Fruit fly (Drosophila melanogaster): ENCODE results near the gene ND-ACP.

ND-ACP gene

DNA sequence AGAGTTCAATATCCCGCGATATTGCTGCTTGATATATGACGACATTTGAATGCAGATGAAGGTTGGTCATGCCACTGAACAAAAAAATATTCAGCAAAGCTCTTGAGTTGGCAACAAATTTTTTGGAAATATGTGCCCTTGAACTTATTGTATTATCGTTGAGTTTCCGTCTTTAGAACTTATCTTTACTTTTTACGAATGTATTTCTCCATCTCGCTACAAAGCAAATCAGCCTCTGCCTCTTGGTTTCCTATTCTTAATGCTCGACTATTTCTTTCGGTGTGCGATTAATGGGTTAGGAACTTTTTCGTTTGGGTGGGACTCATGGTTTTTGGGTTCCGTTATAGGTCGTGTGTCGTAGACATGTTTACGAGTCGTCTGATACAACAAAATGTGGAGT lies 6.6 kb upstream of the ND-ACP start (continued):
- TF ChIP-seq CG7963 (GFP tag; IDR thresholded peaks at IDR 0.05; ENCODE audit: partially characterized antibody) = no peak
- TF ChIP-seq CG7839 (tag; optimal IDR thresholded peaks at IDR 0.05) = peak; percentile 77
- TF ChIP-seq CG12155 (GFP tag; optimal IDR thresholded peaks at IDR 0.05) = peak; percentile 50
- peak; percentile 69 for TF ChIP-seq Six4 (GFP tag; optimal IDR thresholded peaks at IDR 0.05)
- TF ChIP-seq CG11696 (GFP tag; IDR thresholded peaks at IDR 0.05) = peak; percentile 54; the same call in 1 of the 2 replicates
- peak; percentile 68 for TF ChIP-seq NfI (GFP tag; optimal IDR thresholded peaks at IDR 0.05)
- TF ChIP-seq CG31441 (GFP tag; IDR thresholded peaks at IDR 0.05) = peak; percentile 71
- TF ChIP-seq CG18764 (GFP tag; optimal IDR thresholded peaks at IDR 0.05) = peak; percentile 50
- TF ChIP-seq stc (GFP tag; IDR thresholded peaks at IDR 0.05) = peak; percentile 51; the same call in 1 of the 2 replicates
- peak; percentile 60 for TF ChIP-seq HLH3B (GFP tag; IDR thresholded peaks at IDR 0.05)
- TF ChIP-seq lmd (GFP tag; IDR thresholded peaks at IDR 0.05) = peak; percentile 55
- TF ChIP-seq Awh (GFP tag; IDR thresholded peaks at IDR 0.05) = no peak
- TF ChIP-seq CG2889 (GFP tag; IDR thresholded peaks at IDR 0.05) = no peak
- 0 out of 2 replicates have a peak, but pooled peaks have one; percentile 12 for TF ChIP-seq CG1024 (GFP tag; IDR thresholded peaks at IDR 0.05)
- TF ChIP-seq bcd (GFP tag; optimal IDR thresholded peaks at IDR 0.05) = peak; percentile 56
- TF ChIP-seq Dek (tag; optimal IDR thresholded peaks at IDR 0.05) = no peak
- TF ChIP-seq CG1233 (GFP tag; optimal IDR thresholded peaks at IDR 0.05) = peak; percentile 13
- peak; percentile 44 for TF ChIP-seq Deaf1 (tag; optimal IDR thresholded peaks at IDR 0.05)
- no peak for TF ChIP-seq CTCF (GFP tag; optimal IDR thresholded peaks at IDR 0.05)
- peak; percentile 57 for TF ChIP-seq CG4707 (GFP tag; optimal IDR thresholded peaks at IDR 0.05)
- TF ChIP-seq Atf3 (GFP tag; optimal IDR thresholded peaks at IDR 0.05) = peak; percentile 77
- TF ChIP-seq ro (GFP tag; IDR thresholded peaks at IDR 0.05) = no peak
- peak; percentile 61 for TF ChIP-seq Sox100B (GFP tag; optimal IDR thresholded peaks at IDR 0.05)
- peak; percentile 40 for TF ChIP-seq Mad (GFP tag; optimal IDR thresholded peaks at IDR 0.05)
- TF ChIP-seq ac (GFP tag; optimal IDR thresholded peaks at IDR 0.05) = no peak
- TF ChIP-seq CG5180 (GFP tag; optimal IDR thresholded peaks at IDR 0.05) = no peak
- TF ChIP-seq CG17385 (GFP tag; optimal IDR thresholded peaks at IDR 0.05) = peak; percentile 73
- TF ChIP-seq CG10654 (GFP tag; optimal IDR thresholded peaks at IDR 0.05) = peak; percentile 49
- TF ChIP-seq gcm (GFP tag; optimal IDR thresholded peaks at IDR 0.05) = peak; percentile 65
- TF ChIP-seq CG12071 (GFP tag; optimal IDR thresholded peaks at IDR 0.05) = peak; percentile 13
- TF ChIP-seq ttk (GFP tag; IDR thresholded peaks at IDR 0.05) = peak; percentile 32; the same call in 1 of the 2 replicates
- TF ChIP-seq CG7372 (GFP tag; IDR thresholded peaks at IDR 0.05) = peak; percentile 46; the same call in 1 of the 2 replicates
- TF ChIP-seq CG11560 (tag; IDR thresholded peaks at IDR 0.05) = no peak
- TF ChIP-seq Abd-B (GFP tag; optimal IDR thresholded peaks at IDR 0.05) = peak; percentile 76
- TF ChIP-seq CG6689 (GFP tag; IDR thresholded peaks at IDR 0.05) = peak; percentile 72
- no peak for TF ChIP-seq nom (GFP tag; optimal IDR thresholded peaks at IDR 0.05)
- peak; percentile 35 for TF ChIP-seq MTF-1 (GFP tag; optimal IDR thresholded peaks at IDR 0.05; ENCODE audit: borderline replicate concordance)
- no peak for TF ChIP-seq gfzf (GFP tag; optimal IDR thresholded peaks at IDR 0.05)
- TF ChIP-seq org-1 (GFP tag; optimal IDR thresholded peaks at IDR 0.05) = peak; percentile 37
- TF ChIP-seq CG15514 (GFP tag; optimal IDR thresholded peaks at IDR 0.05) = no peak
- TF ChIP-seq Dfd (GFP tag; optimal IDR thresholded peaks at IDR 0.05) = no peak
- peak; percentile 59; the same call in 1 of the 2 replicates for TF ChIP-seq ranshi (GFP tag; IDR thresholded peaks at IDR 0.05)
- peak; percentile 2 for TF ChIP-seq Max (GFP tag; optimal IDR thresholded peaks at IDR 0.05)
- no peak for TF ChIP-seq Oaz (GFP tag; IDR thresholded peaks at IDR 0.05)
- TF ChIP-seq CG14050 (GFP tag; IDR thresholded peaks at IDR 0.05) = peak; percentile 48; the same call in 1 of the 3 replicates
- TF ChIP-seq CG8765 (GFP tag; IDR thresholded peaks at IDR 0.05) = no peak
- peak; percentile 62 for TF ChIP-seq onecut (GFP tag; IDR thresholded peaks at IDR 0.05)
- TF ChIP-seq Blimp-1 (GFP tag; optimal IDR thresholded peaks at IDR 0.05) = peak; percentile 88
- no peak for TF ChIP-seq Nf-YA (GFP tag; IDR thresholded peaks at IDR 0.05)
- TF ChIP-seq ci (GFP tag; IDR thresholded peaks at IDR 0.05) = peak; percentile 70
- TF ChIP-seq chm (GFP tag; IDR thresholded peaks at IDR 0.05) = peak; percentile 54; the same call in 1 of the 2 replicates
- TF ChIP-seq CG12769 (tag; optimal IDR thresholded peaks at IDR 0.05) = no peak
